Fruit fly (Drosophila melanogaster) whole organism, prepupa: ENCODE measurements around the gene CG14642.

ENCODE experiments used
- CG10631 ChIP-seq: fragments of 200-800 bp; sonication (Bioruptor generic); optimal IDR thresholded peaks from 2 replicates; lab custom pipeline; 2016; ENCODE audit warnings: missing biosample characterization, missing genetic modification characterization
- CG10669 ChIP-seq: fragments of 200-800 bp; sonication (Bioruptor generic); optimal IDR thresholded peaks from 3 replicates; lab custom pipeline; 2018; ENCODE audit warnings: missing biosample characterization, mild to moderate bottlenecking, missing genetic modification characterization, moderate library complexity
- CG11294 ChIP-seq: fragments of 200-800 bp; sonication (Bioruptor generic); IDR thresholded peaks from 2 replicates; pipeline ENCODE4 v1.3.6; 2022; ENCODE audit warnings: missing biosample characterization, missing genetic modification characterization
- CG11762 ChIP-seq: fragments of 200-800 bp; sonication (Bioruptor generic); optimal IDR thresholded peaks from 3 replicates; lab custom pipeline; 2016; ENCODE audit warnings: missing biosample characterization, missing genetic modification characterization; ENCODE audit not compliant: insufficient read depth
- CG11902 ChIP-seq: fragments of 200-800 bp; sonication (Bioruptor generic); optimal IDR thresholded peaks from 3 replicates; lab custom pipeline; 2016; ENCODE audit warnings: missing biosample characterization, missing genetic modification characterization
- CG15336 ChIP-seq: fragments of 200-800 bp; sonication (Bioruptor generic); IDR thresholded peaks from 2 replicates; pipeline ENCODE4 v1.3.6; 2022; ENCODE audit warnings: missing biosample characterization, missing genetic modification characterization
- CG1621 ChIP-seq: fragments of 200-800 bp; sonication (Bioruptor generic); optimal IDR thresholded peaks from 3 replicates; lab custom pipeline; 2018; ENCODE audit warnings: missing biosample characterization, mild to moderate bottlenecking, missing genetic modification characterization
- CG16779 ChIP-seq: fragments of 200-800 bp; sonication (Bioruptor generic); optimal IDR thresholded peaks from 3 replicates; lab custom pipeline; 2017; ENCODE audit warnings: missing biosample characterization, mild to moderate bottlenecking, missing genetic modification characterization
- CG3032 ChIP-seq: fragments of 200-800 bp; optimal IDR thresholded peaks from 2 replicates; lab custom pipeline; 2019; ENCODE audit warnings: missing biosample characterization, mild to moderate bottlenecking, missing genetic modification characterization, moderate library complexity
- CG31627 ChIP-seq: fragments of 200-800 bp; sonication (Bioruptor generic); optimal IDR thresholded peaks from 3 replicates; lab custom pipeline; 2016; ENCODE audit warnings: missing biosample characterization, missing genetic modification characterization
- CG32006 ChIP-seq: fragments of 200-800 bp; sonication (Bioruptor generic); optimal IDR thresholded peaks from 3 replicates; lab custom pipeline; 2017; ENCODE audit warnings: missing biosample characterization, mild to moderate bottlenecking, missing genetic modification characterization
- CG4318 ChIP-seq: fragments of 200-800 bp; sonication (Bioruptor generic); optimal IDR thresholded peaks from 3 replicates; lab custom pipeline; 2017; ENCODE audit warnings: missing biosample characterization, mild to moderate bottlenecking, missing genetic modification characterization
- CG6163 ChIP-seq: fragments of 200-800 bp; sonication (Bioruptor generic); IDR thresholded peaks from 3 replicates; pipeline ENCODE4 v1.3.6; 2022; ENCODE audit warnings: missing biosample characterization, missing genetic modification characterization
- CG6276 ChIP-seq: fragments of 200-800 bp; sonication (Bioruptor generic); optimal IDR thresholded peaks from 2 replicates; lab custom pipeline; 2017; ENCODE audit warnings: missing biosample characterization, mild to moderate bottlenecking, missing genetic modification characterization
- CG6792 ChIP-seq: fragments of 200-800 bp; sonication (Bioruptor generic); optimal IDR thresholded peaks from 3 replicates; lab custom pipeline; 2016; ENCODE audit warnings: missing biosample characterization, missing genetic modification characterization
- CG7368 ChIP-seq: fragments of 200-800 bp; sonication (Bioruptor generic); optimal IDR thresholded peaks from 3 replicates; lab custom pipeline; 2016; ENCODE audit warnings: missing biosample characterization, missing genetic modification characterization
- CG8119 ChIP-seq: fragments of 200-800 bp; sonication (Bioruptor generic); IDR thresholded peaks from 3 replicates; pipeline ENCODE4 v1.3.6; 2022; ENCODE audit warnings: missing biosample characterization, missing genetic modification characterization
- CG8319 ChIP-seq: fragments of 200-800 bp; sonication (Bioruptor generic); optimal IDR thresholded peaks from 3 replicates; lab custom pipeline; 2016; ENCODE audit warnings: missing biosample characterization, missing genetic modification characterization
- CG8632 ChIP-seq: fragments of 200-800 bp; sonication (Bioruptor generic); optimal IDR thresholded peaks from 3 replicates; lab custom pipeline; 2016; ENCODE audit warnings: missing biosample characterization, missing genetic modification characterization
- CG9139 ChIP-seq: fragments of 200-800 bp; sonication (Bioruptor generic); optimal IDR thresholded peaks from 3 replicates; lab custom pipeline; 2017; ENCODE audit warnings: missing biosample characterization, mild to moderate bottlenecking, missing genetic modification characterization
- Eip75B ChIP-seq: fragments of 200-800 bp; sonication (Bioruptor generic); optimal IDR thresholded peaks from 3 replicates; lab custom pipeline; 2016; ENCODE audit warnings: missing biosample characterization, missing genetic modification characterization
- Eip78C ChIP-seq: fragments of 200-800 bp; sonication (Bioruptor generic); peaks from one replicate; lab custom pipeline; 2016; ENCODE audit warnings: missing biosample characterization, missing genetic modification characterization
- Ets96B ChIP-seq: fragments of 200-800 bp; optimal IDR thresholded peaks from 2 replicates; lab custom pipeline; 2019; ENCODE audit warnings: missing biosample characterization, mild to moderate bottlenecking, missing genetic modification characterization, moderate library complexity
- Gug ChIP-seq: fragments of 200-800 bp; sonication (Bioruptor generic); IDR thresholded peaks from 2 replicates; pipeline ENCODE4 v1.3.6; 2022; ENCODE audit warnings: missing biosample characterization, missing genetic modification characterization
- Hr38 ChIP-seq: sonication (Bioruptor generic); optimal IDR thresholded peaks from 2 replicates; lab custom pipeline; 2016; ENCODE audit warnings: missing biosample characterization, missing genetic modification characterization
- Hr39 ChIP-seq: fragments of 200-800 bp; sonication (Bioruptor generic); optimal IDR thresholded peaks from 2 replicates; lab custom pipeline; 2016; ENCODE audit warnings: missing biosample characterization, missing genetic modification characterization
- Hr4 ChIP-seq: fragments of 200-800 bp; sonication (Bioruptor generic); optimal IDR thresholded peaks from 3 replicates; lab custom pipeline; 2016; ENCODE audit warnings: missing biosample characterization, missing genetic modification characterization
- Lpt ChIP-seq: fragments of 200-800 bp; sonication (Bioruptor generic); optimal IDR thresholded peaks from 3 replicates; lab custom pipeline; 2016; ENCODE audit warnings: missing biosample characterization, missing genetic modification characterization
- Met ChIP-seq: fragments of 200-800 bp; sonication (Bioruptor generic); optimal IDR thresholded peaks from 3 replicates; lab custom pipeline; 2016; ENCODE audit warnings: missing biosample characterization, missing genetic modification characterization
- Sox102F ChIP-seq: fragments of 200-800 bp; sonication (Bioruptor generic); optimal IDR thresholded peaks from 2 replicates; lab custom pipeline; 2016; ENCODE audit warnings: missing biosample characterization, mild to moderate bottlenecking, missing genetic modification characterization
- Sox14 ChIP-seq: fragments of 200-800 bp; sonication (Bioruptor generic); optimal IDR thresholded peaks from 3 replicates; lab custom pipeline; 2016; ENCODE audit warnings: missing biosample characterization, missing genetic modification characterization
- Sox15 ChIP-seq: fragments of 200-800 bp; sonication (Bioruptor generic); optimal IDR thresholded peaks from 3 replicates; lab custom pipeline; 2016; ENCODE audit warnings: missing biosample characterization, missing genetic modification characterization
- achi ChIP-seq: fragments of 200-800 bp; sonication (Bioruptor generic); optimal IDR thresholded peaks from 3 replicates; lab custom pipeline; 2016; ENCODE audit warnings: missing biosample characterization, missing genetic modification characterization
- acj6 ChIP-seq: fragments of 200-800 bp; sonication (Bioruptor generic); optimal IDR thresholded peaks from 3 replicates; lab custom pipeline; 2016; ENCODE audit warnings: missing biosample characterization, missing genetic modification characterization
- cyc ChIP-seq: fragments of 200-800 bp; sonication (Bioruptor generic); optimal IDR thresholded peaks from 3 replicates; lab custom pipeline; 2016; ENCODE audit warnings: missing biosample characterization, missing genetic modification characterization
- dac ChIP-seq: fragments of 200-800 bp; sonication (Bioruptor generic); optimal IDR thresholded peaks from 2 replicates; lab custom pipeline; 2017; ENCODE audit warnings: missing biosample characterization, mild to moderate bottlenecking, missing genetic modification characterization
- dsx ChIP-seq: fragments of 200-800 bp; optimal IDR thresholded peaks from 3 replicates; lab custom pipeline; 2019; ENCODE audit warnings: missing biosample characterization, mild to moderate bottlenecking, missing genetic modification characterization, moderate library complexity; ENCODE audit not compliant: poor library complexity, severe bottlenecking
- esn ChIP-seq: fragments of 200-800 bp; sonication (Bioruptor generic); optimal IDR thresholded peaks from 2 replicates; lab custom pipeline; 2016; ENCODE audit warnings: missing biosample characterization, mild to moderate bottlenecking, missing genetic modification characterization, moderate library complexity
- fd59A ChIP-seq: fragments of 200-800 bp; sonication (Bioruptor generic); optimal IDR thresholded peaks from 2 replicates; lab custom pipeline; 2017; ENCODE audit warnings: missing biosample characterization, mild to moderate bottlenecking, missing genetic modification characterization, missing genetic modification reagents
- fd85E ChIP-seq: fragments of 200-800 bp; sonication (Bioruptor generic); optimal IDR thresholded peaks from 3 replicates; lab custom pipeline; 2016; ENCODE audit warnings: missing biosample characterization, missing genetic modification characterization
- fkh ChIP-seq: fragments of 200-800 bp; sonication (Bioruptor generic); optimal IDR thresholded peaks from 3 replicates; lab custom pipeline; 2017; ENCODE audit warnings: missing biosample characterization, mild to moderate bottlenecking, missing genetic modification characterization, moderate library complexity
- lz ChIP-seq: fragments of 200-800 bp; sonication (Bioruptor generic); optimal IDR thresholded peaks from 3 replicates; lab custom pipeline; 2016; ENCODE audit warnings: missing biosample characterization, missing genetic modification characterization
- net ChIP-seq: fragments of 200-800 bp; sonication (Bioruptor generic); optimal IDR thresholded peaks from 3 replicates; lab custom pipeline; 2016; ENCODE audit warnings: missing biosample characterization, missing genetic modification characterization
- pdm3 ChIP-seq: fragments of 200-800 bp; sonication (Bioruptor generic); optimal IDR thresholded peaks from 3 replicates; lab custom pipeline; 2016; ENCODE audit warnings: missing biosample characterization, missing genetic modification characterization
- spab ChIP-seq: fragments of 200-800 bp; sonication (Bioruptor generic); optimal IDR thresholded peaks from 2 replicates; lab custom pipeline; 2017; ENCODE audit warnings: missing biosample characterization, mild to moderate bottlenecking, missing genetic modification characterization, missing genetic modification reagents
- svp ChIP-seq: fragments of 200-800 bp; sonication (Bioruptor generic); peaks from one replicate; lab custom pipeline; 2016; ENCODE audit warnings: missing biosample characterization, missing genetic modification characterization
- vri ChIP-seq: fragments of 200-800 bp; sonication (Bioruptor generic); optimal IDR thresholded peaks from 3 replicates; lab custom pipeline; 2016; ENCODE audit warnings: missing biosample characterization, mild to moderate bottlenecking, missing genetic modification characterization

The CG14642 gene

dm6 chr3R:4246578-4247070 lies 4.1 kb upstream of the CG14642 start, which contains the start of gene TwdlF:
Gene TwdlF, plus strand, starts transcription at chr3R:4247020.
- no peak for TF ChIP-seq Hr39 (GFP tag; lab: Kevin White, UChicago)
- no peak for TF ChIP-seq Eip75B (GFP tag; lab: Kevin White, UChicago)
- no peak for TF ChIP-seq CG16779 (tag; lab: Kevin White, UChicago)
- no peak for TF ChIP-seq CG10631
- no peak for TF ChIP-seq Sox14 (GFP tag; lab: Kevin White, UChicago)
- no peak for TF ChIP-seq CG8319 (GFP tag; lab: Kevin White, UChicago)
- no peak for TF ChIP-seq spab (GFP tag; lab: Kevin White, UChicago)
- no peak for TF ChIP-seq CG8119 (GFP tag; lab: Robert Waterston, UW)

dm6 chr3R:4243096-4243940 lies 801 bp upstream of the CG14642 start, which contains the start of gene CG34305:
Gene CG34305, minus strand, starts transcription at chr3R:4243146.
- TF ChIP-seq CG11902 (GFP tag; lab: Kevin White, UChicago) (peak; percentile 9), CG6276 (no peak), fkh (GFP tag; lab: Kevin White, UChicago) (no peak), vri (peak; percentile 40), CG8632 (GFP tag; lab: Kevin White, UChicago) (peak; percentile 13), CG31627 (GFP tag; lab: Kevin White, UChicago) (peak; percentile 20), Hr38 (no peak), net (peak; percentile 10), acj6 (GFP tag; lab: Kevin White, UChicago) (peak; percentile 19), Eip75B (GFP tag; lab: Kevin White, UChicago) (peak; percentile 3), pdm3 (GFP tag; lab: Kevin White, UChicago) (peak; percentile 54), fd59A (GFP tag; lab: Kevin White, UChicago) (no peak), CG9139 (GFP tag; lab: Kevin White, UChicago) (no peak), Gug (GFP tag; lab: Robert Waterston, UW) (no peak), CG6792 (peak; percentile 35), Met (GFP tag; lab: Kevin White, UChicago) (peak; percentile 62), spab (GFP tag; lab: Kevin White, UChicago) (no peak), CG10631 (peak; percentile 18), Ets96B (tag; lab: Kevin White, UChicago) (no peak), cyc (GFP tag; lab: Kevin White, UChicago) (peak; percentile 37), CG7368 (GFP tag; lab: Kevin White, UChicago) (no peak), achi (peak; percentile 15), CG8319 (GFP tag; lab: Kevin White, UChicago) (peak; percentile 25), lz (GFP tag; lab: Kevin White, UChicago) (peak; percentile 38), Hr4 (no peak), esn (peak; percentile 65), Lpt (GFP tag; lab: Kevin White, UChicago) (no peak), CG15336 (GFP tag; lab: Robert Waterston, UW) (no peak), CG3032 (no peak), CG11294 (no peak), CG32006 (GFP tag; lab: Kevin White, UChicago) (no peak), CG11762 (GFP tag; lab: Kevin White, UChicago) (peak; percentile 4), Sox15 (GFP tag; lab: Kevin White, UChicago) (no peak), CG10669 (GFP tag; lab: Kevin White, UChicago) (peak; percentile 32), CG4318 (GFP tag; lab: Kevin White, UChicago) (no peak), svp (GFP tag; lab: Kevin White, UChicago) (peak; percentile 66), CG1621 (no peak), CG8119 (GFP tag; lab: Robert Waterston, UW) (no peak), fd85E (GFP tag; lab: Kevin White, UChicago) (no peak), Sox102F (GFP tag; lab: Kevin White, UChicago) (peak; percentile 28), Eip78C (GFP tag; lab: Kevin White, UChicago) (peak; percentile 84), Sox14 (GFP tag; lab: Kevin White, UChicago) (no peak), CG16779 (tag; lab: Kevin White, UChicago) (no peak), dac (no peak), Hr39 (GFP tag; lab: Kevin White, UChicago) (peak; percentile 46), dsx (GFP tag; lab: Kevin White, UChicago) (no peak), CG6163 (GFP tag; lab: Robert Waterston, UW) (no peak)
